Worm (Caenorhabditis elegans): ENCODE data around the gene sdz-9.

The sdz-9 gene

DNA sequence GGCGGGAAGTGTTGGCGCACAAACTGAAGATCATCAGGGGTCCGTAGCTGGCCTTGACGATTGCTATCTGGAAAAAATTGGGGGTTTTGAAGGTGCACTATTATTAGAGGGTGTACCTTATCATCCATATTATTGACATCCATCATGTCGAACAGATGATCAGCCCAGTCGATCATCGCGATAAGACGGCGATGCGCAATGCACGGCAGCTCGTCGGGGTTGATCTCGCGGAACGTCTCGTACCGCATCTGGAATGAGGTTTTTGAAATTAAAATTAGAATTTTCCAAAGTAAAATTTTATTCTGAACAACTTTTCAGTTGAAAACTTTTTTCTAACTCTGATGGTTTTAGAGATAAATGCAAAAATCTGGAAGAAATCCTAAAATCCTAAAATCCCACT is 24.5 kb upstream of the sdz-9 start:
- no peak for TF ChIP-seq nhr-129 (tag; optimal IDR thresholded peaks at IDR 0.05)
- no peak for TF ChIP-seq egl-27 (tag; optimal IDR thresholded peaks at IDR 0.05)
- no peak for TF ChIP-seq sem-4 (tag; optimal IDR thresholded peaks at IDR 0.05)
- no peak for TF ChIP-seq nhr-12 (tag; optimal IDR thresholded peaks at IDR 0.05)
- no peak for TF ChIP-seq aly-2 (tag; optimal IDR thresholded peaks at IDR 0.05)
- no peak for TF ChIP-seq nhr-11 (tag; optimal IDR thresholded peaks at IDR 0.05)
- TF ChIP-seq unc-39 (tag; optimal IDR thresholded peaks at IDR 0.05), result no peak
- no peak for TF ChIP-seq zag-1 (tag; optimal IDR thresholded peaks at IDR 0.05)
- TF ChIP-seq sma-3 (GFP tag; optimal IDR thresholded peaks at IDR 0.05), result no peak
- no peak for TF ChIP-seq ceh-16 (tag; optimal IDR thresholded peaks at IDR 0.05)
- no peak for TF ChIP-seq fos-1 (tag; optimal IDR thresholded peaks at IDR 0.05)
- no peak for TF ChIP-seq blmp-1 (tag; optimal IDR thresholded peaks at IDR 0.05; ENCODE audit: insufficient read depth)
- no peak for TF ChIP-seq alr-1 (tag; optimal IDR thresholded peaks at IDR 0.05)
- no peak for TF ChIP-seq elt-3 (tag; optimal IDR thresholded peaks at IDR 0.05)
- TF ChIP-seq nhr-25 (tag; optimal IDR thresholded peaks at IDR 0.05), result no peak
- no peak for TF ChIP-seq mbf-1 (tag; optimal IDR thresholded peaks at IDR 0.05)

DNA sequence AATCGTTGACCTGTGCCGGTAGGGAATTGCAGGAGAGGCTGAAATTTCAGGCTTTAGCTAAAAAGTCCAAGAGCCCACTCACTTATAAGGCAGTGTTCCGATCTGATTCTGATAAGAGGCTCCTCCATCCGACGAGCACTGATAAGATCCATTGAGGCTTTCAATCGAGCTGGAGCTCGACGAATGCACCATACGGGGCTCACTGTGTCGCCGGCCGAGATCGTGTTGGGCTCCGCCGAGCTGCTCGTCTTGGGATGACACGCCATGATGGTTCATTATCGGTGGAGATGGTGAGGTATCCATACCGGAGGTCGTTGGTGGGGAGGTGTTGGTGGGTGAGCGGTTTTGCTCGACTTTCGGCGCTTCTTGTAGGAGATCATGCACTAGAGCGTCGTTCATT is 23.0 kb upstream of the sdz-9 start:
- TF ChIP-seq nhr-25 (tag; optimal IDR thresholded peaks at IDR 0.05), result no peak
- TF ChIP-seq crh-2 (tag; optimal IDR thresholded peaks at IDR 0.05), result no peak
- no peak for TF ChIP-seq zag-1 (tag; optimal IDR thresholded peaks at IDR 0.05)
- TF ChIP-seq peb-1 (tag; optimal IDR thresholded peaks at IDR 0.05), result no peak
- TF ChIP-seq elt-3 (tag; optimal IDR thresholded peaks at IDR 0.05), result no peak
- TF ChIP-seq R02D3.7 (tag; optimal IDR thresholded peaks at IDR 0.05), result no peak

DNA sequence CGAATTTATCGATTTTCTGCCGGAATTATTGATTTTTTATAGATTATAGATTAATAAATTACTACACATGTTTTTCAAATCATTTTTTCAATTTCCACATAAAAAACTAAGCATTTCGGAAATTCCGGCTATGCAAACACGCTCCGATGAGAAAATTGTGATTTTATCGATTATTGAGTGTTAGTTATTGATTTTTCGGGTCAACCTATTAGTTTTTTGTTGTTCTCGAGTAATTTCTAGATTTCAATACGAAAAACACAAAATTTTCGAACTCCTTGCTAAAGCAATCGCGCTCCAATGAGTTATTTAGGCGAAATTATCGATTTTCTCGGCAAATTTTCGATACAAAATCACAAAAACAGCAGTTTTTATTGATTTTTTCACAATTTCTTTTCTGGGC is 22.0 kb upstream of the sdz-9 start:
- TF ChIP-seq nhr-23 (tag; optimal IDR thresholded peaks at IDR 0.05), result no peak
- TF ChIP-seq nhr-129 (tag; optimal IDR thresholded peaks at IDR 0.05), result no peak
- TF ChIP-seq sma-9 (GFP tag; optimal IDR thresholded peaks at IDR 0.05), result no peak
- no peak for TF ChIP-seq sma-9 (tag; optimal IDR thresholded peaks at IDR 0.05)
- TF ChIP-seq nhr-21 (tag; optimal IDR thresholded peaks at IDR 0.05), result no peak
- no peak for TF ChIP-seq ztf-4 (tag; optimal IDR thresholded peaks at IDR 0.05)
- no peak for TF ChIP-seq R02D3.7 (tag; optimal IDR thresholded peaks at IDR 0.05)
- no peak for TF ChIP-seq F13H6.1 (tag; optimal IDR thresholded peaks at IDR 0.05)
- TF ChIP-seq nhr-11 (tag; optimal IDR thresholded peaks at IDR 0.05), result no peak
- TF ChIP-seq gmeb-1 (tag; optimal IDR thresholded peaks at IDR 0.05), result no peak
- no peak for TF ChIP-seq ceh-82 (tag; optimal IDR thresholded peaks at IDR 0.05)
- no peak for TF ChIP-seq peb-1 (tag; optimal IDR thresholded peaks at IDR 0.05)
- TF ChIP-seq crh-2 (tag; optimal IDR thresholded peaks at IDR 0.05), result no peak
- TF ChIP-seq lin-11 (tag; optimal IDR thresholded peaks at IDR 0.05), result no peak
- no peak for TF ChIP-seq Y55F3AM.14 (GFP tag; optimal IDR thresholded peaks at IDR 0.05)
- no peak for TF ChIP-seq ztf-1 (GFP tag; conservative IDR thresholded peaks at IDR 0.05)
- TF ChIP-seq dmd-4 (tag; optimal IDR thresholded peaks at IDR 0.05), result no peak
- TF ChIP-seq nhr-10 (tag; optimal IDR thresholded peaks at IDR 0.05), result no peak
- TF ChIP-seq aly-2 (tag; optimal IDR thresholded peaks at IDR 0.05), result no peak
- TF ChIP-seq snpc-4 (tag; optimal IDR thresholded peaks at IDR 0.05), result no peak
- no peak for TF ChIP-seq blmp-1 (tag; optimal IDR thresholded peaks at IDR 0.05; ENCODE audit: insufficient read depth)

DNA sequence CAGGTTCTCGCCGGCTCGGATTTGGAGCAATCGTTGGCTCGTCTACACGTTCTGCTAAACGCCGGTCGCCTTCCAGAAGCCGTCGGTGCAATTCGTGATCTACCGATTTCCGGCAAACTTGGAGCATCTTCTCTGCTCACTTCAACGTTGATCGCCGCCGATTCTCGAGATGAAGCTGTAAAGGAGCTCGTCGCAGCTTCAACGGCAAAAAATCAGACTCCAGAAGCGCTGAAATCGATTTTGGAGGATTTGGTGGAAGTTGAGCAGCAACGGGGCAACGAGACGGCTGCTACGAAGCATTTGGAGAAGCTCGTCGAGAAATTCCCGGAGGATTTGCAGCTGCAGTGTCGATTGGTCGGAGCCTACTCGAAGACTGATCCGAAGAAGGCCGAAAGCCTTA is 18.3 kb upstream of the sdz-9 start:
- no peak for TF ChIP-seq mab-5 (tag; optimal IDR thresholded peaks at IDR 0.05)

DNA sequence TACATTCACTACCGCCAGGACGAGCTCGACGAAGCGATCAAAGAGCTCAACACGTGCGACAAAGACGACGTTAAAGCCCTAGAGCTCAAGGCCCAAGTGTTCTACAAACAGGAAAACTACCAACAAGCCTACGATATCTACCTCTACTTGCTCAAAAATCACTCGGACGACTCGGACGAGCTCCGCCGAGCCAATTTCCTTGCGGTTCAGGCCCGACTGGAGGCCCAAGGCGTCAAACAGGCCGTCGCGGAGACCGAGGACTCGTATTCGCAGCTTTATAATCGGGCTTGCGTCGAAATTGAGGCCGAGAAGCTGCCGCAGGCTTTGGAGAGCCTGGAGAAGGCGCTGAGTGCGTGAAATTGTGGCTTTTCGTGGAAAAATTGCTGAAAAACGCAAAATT is 14.4 kb upstream of the sdz-9 start:
- TF ChIP-seq ztf-1 (GFP tag; conservative IDR thresholded peaks at IDR 0.05), result no peak

DNA sequence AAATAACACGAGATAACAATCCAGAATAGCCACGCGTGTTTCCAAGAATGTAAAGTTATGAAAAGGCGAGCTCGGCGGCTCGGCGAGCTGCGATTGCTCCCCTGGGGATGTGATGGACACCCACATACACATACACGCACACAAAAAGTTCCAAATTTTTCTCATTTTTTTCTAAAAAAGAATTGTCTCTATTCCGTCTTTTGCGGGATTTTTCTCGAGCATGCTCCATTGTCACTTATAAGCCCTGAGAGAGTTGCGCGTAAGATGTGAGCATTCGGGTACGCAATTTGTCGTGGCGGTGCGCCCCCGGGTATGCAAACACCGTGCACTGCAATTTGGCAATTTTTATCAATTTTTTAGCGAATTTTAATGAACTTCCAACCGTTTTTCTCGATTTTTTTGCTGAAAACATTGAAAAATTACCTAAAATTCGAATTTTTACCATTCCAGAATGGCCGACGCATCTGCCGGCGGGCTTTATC is 13.6 kb upstream of the sdz-9 start, which contains the start of the genes F08D12.12 and srpa-72:
F08D12.12 (minus strand) TSS at position 51 of the 482 bp plus-strand sequence.
srpa-72 (plus strand) TSS at position 451 of the 482 bp plus-strand sequence.
- TF ChIP-seq zag-1 (tag; optimal IDR thresholded peaks at IDR 0.05) (no peak), mdl-1 (tag; optimal IDR thresholded peaks at IDR 0.05) (peak in 1 of 2 experiments; percentile 39), fos-1 (tag; optimal IDR thresholded peaks at IDR 0.05) (no peak), lin-39 (tag; optimal IDR thresholded peaks at IDR 0.05) (no peak), nhr-25 (tag; optimal IDR thresholded peaks at IDR 0.05) (no peak), mbf-1 (tag; optimal IDR thresholded peaks at IDR 0.05) (no peak), skn-1 (tag; optimal IDR thresholded peaks at IDR 0.05) (no peak), mab-5 (tag; optimal IDR thresholded peaks at IDR 0.05) (peak; percentile 7), lin-11 (tag; optimal IDR thresholded peaks at IDR 0.05) (peak; percentile 0), sma-3 (GFP tag; optimal IDR thresholded peaks at IDR 0.05) (peak; percentile 29), ZK546.5 (tag; optimal IDR thresholded peaks at IDR 0.05) (no peak), nhr-10 (tag; optimal IDR thresholded peaks at IDR 0.05) (no peak), nhr-77 (tag; optimal IDR thresholded peaks at IDR 0.05) (no peak), F13H6.1 (tag; optimal IDR thresholded peaks at IDR 0.05) (peak; percentile 24), nhr-129 (tag; optimal IDR thresholded peaks at IDR 0.05) (peak; percentile 41), C34F6.9 (tag; optimal IDR thresholded peaks at IDR 0.05) (peak; percentile 33), elt-3 (tag; optimal IDR thresholded peaks at IDR 0.05) (no peak), egl-27 (tag; optimal IDR thresholded peaks at IDR 0.05) (no peak), lsy-2 (tag; optimal IDR thresholded peaks at IDR 0.05) (peak; percentile 24 to 60), unc-55 (GFP tag; optimal IDR thresholded peaks at IDR 0.05) (peak; percentile 57), dmd-4 (tag; optimal IDR thresholded peaks at IDR 0.05) (no peak), nhr-12 (tag; optimal IDR thresholded peaks at IDR 0.05) (no peak)
